Fruit fly (Drosophila melanogaster): Measurements from ENCODE around the gene CG7560.
A peak's percentile ranks its signal among the peaks of the same experiment; 100 is the strongest.

The CG7560 gene

dm6 chr3L:11402305-11402704 is 22.7 kb upstream of the CG7560 start (continued):
- TF ChIP-seq Lpt (GFP tag; optimal IDR thresholded peaks at IDR 0.05), result no peak
- TF ChIP-seq NfI (GFP tag; optimal IDR thresholded peaks at IDR 0.05), result peak; percentile 20
- TF ChIP-seq slp2 (GFP tag; optimal IDR thresholded peaks at IDR 0.05), result no peak
- TF ChIP-seq CG17802 (tag; optimal IDR thresholded peaks at IDR 0.05), result no peak
- peak; percentile 2 for TF ChIP-seq ewg (GFP tag; optimal IDR thresholded peaks at IDR 0.05)
- TF ChIP-seq CG6175 (GFP tag; IDR thresholded peaks at IDR 0.05), result no peak
- TF ChIP-seq bbx (GFP tag; IDR thresholded peaks at IDR 0.05; ENCODE audit: partially characterized antibody), result no peak
- no peak for TF ChIP-seq CG6254 (GFP tag; optimal IDR thresholded peaks at IDR 0.05)
- TF ChIP-seq CG2129 (GFP tag; IDR thresholded peaks at IDR 0.05; ENCODE audit: partially characterized antibody), result no peak
- TF ChIP-seq ap (GFP tag; IDR thresholded peaks at IDR 0.05), result no peak
- TF ChIP-seq CG17359 (tag; optimal IDR thresholded peaks at IDR 0.05), result peak; percentile 55
- peak; percentile 56 for TF ChIP-seq Fer1 (GFP tag; optimal IDR thresholded peaks at IDR 0.05)
- no peak for TF ChIP-seq Doc2 (GFP tag; IDR thresholded peaks at IDR 0.05)
- TF ChIP-seq Nf-YB (GFP tag; optimal IDR thresholded peaks at IDR 0.05), result no peak
- no peak for TF ChIP-seq HmgD (GFP tag; optimal IDR thresholded peaks at IDR 0.05)
- TF ChIP-seq mam (GFP tag; optimal IDR thresholded peaks at IDR 0.05), result peak; percentile 45
- no peak for TF ChIP-seq CG8478 (optimal IDR thresholded peaks at IDR 0.05)
- TF ChIP-seq CG3838 (GFP tag; optimal IDR thresholded peaks at IDR 0.05), result no peak
- TF ChIP-seq Sry-β (GFP tag; optimal IDR thresholded peaks at IDR 0.05), result no peak
- no peak for TF ChIP-seq Hsf (GFP tag; optimal IDR thresholded peaks at IDR 0.05)
- no peak for TF ChIP-seq repo (GFP tag; optimal IDR thresholded peaks at IDR 0.05)
- no peak for TF ChIP-seq ham (GFP tag; IDR thresholded peaks at IDR 0.05)
- TF ChIP-seq Dll (GFP tag; IDR thresholded peaks at IDR 0.05; ENCODE audit: partially characterized antibody), result no peak
- no peak for TF ChIP-seq CG16813 (GFP tag; IDR thresholded peaks at IDR 0.05; ENCODE audit: partially characterized antibody)
- TF ChIP-seq aop (GFP tag; IDR thresholded peaks at IDR 0.05), result no peak
- TF ChIP-seq CG11093 (GFP tag; IDR thresholded peaks at IDR 0.05), result no peak
- TF ChIP-seq gt (GFP tag; IDR thresholded peaks at IDR 0.05), result no peak
- no peak for TF ChIP-seq Spps (tag; optimal IDR thresholded peaks at IDR 0.05)
- no peak for TF ChIP-seq pros (GFP tag; optimal IDR thresholded peaks at IDR 0.05)
- peak; percentile 49; the same call in 1 of the 2 replicates for TF ChIP-seq vvl (GFP tag; IDR thresholded peaks at IDR 0.05)
- peak; percentile 79 for TF ChIP-seq CG18599 (GFP tag; optimal IDR thresholded peaks at IDR 0.05)
- peak; percentile 13 for TF ChIP-seq pho (GFP tag; optimal IDR thresholded peaks at IDR 0.05)
- peak; percentile 39 for TF ChIP-seq caup (GFP tag; optimal IDR thresholded peaks at IDR 0.05; ENCODE audit: severe bottlenecking)
- TF ChIP-seq scrt (GFP tag; optimal IDR thresholded peaks at IDR 0.05), result peak; percentile 74
- TF ChIP-seq Doc3 (GFP tag; IDR thresholded peaks at IDR 0.05; ENCODE audit: partially characterized antibody), result no peak
- TF ChIP-seq unpg (GFP tag; optimal IDR thresholded peaks at IDR 0.05), result no peak
- no peak for TF ChIP-seq Fer2 (tag; optimal IDR thresholded peaks at IDR 0.05)
- TF ChIP-seq CG2712 (tag; optimal IDR thresholded peaks at IDR 0.05), result peak; percentile 37
- no peak for TF ChIP-seq CG4360 (GFP tag; IDR thresholded peaks at IDR 0.05)
- no peak for TF ChIP-seq CG2116 (GFP tag; optimal IDR thresholded peaks at IDR 0.05)
- TF ChIP-seq CG8944 (GFP tag; optimal IDR thresholded peaks at IDR 0.05), result no peak
- no peak for TF ChIP-seq CG11560 (tag; IDR thresholded peaks at IDR 0.05)
- no peak for TF ChIP-seq amos (GFP tag; IDR thresholded peaks at IDR 0.05; ENCODE audit: partially characterized antibody)
- no peak for TF ChIP-seq dimm (GFP tag; IDR thresholded peaks at IDR 0.05)
- no peak for TF ChIP-seq nau (GFP tag; optimal IDR thresholded peaks at IDR 0.05)
- TF ChIP-seq br (optimal IDR thresholded peaks at IDR 0.05), result no peak
- TF ChIP-seq CG9609 (GFP tag; optimal IDR thresholded peaks at IDR 0.05), result no peak
- TF ChIP-seq pita (GFP tag; optimal IDR thresholded peaks at IDR 0.05), result no peak
- TF ChIP-seq Trl (optimal IDR thresholded peaks at IDR 0.05), result no peak
- no peak for TF ChIP-seq Trl (GFP tag; optimal IDR thresholded peaks at IDR 0.05)
- peak; percentile 28 for TF ChIP-seq cwo (GFP tag; optimal IDR thresholded peaks at IDR 0.05)
- peak; percentile 5 for TF ChIP-seq bcd (GFP tag; optimal IDR thresholded peaks at IDR 0.05)
